Fruit fly (Drosophila melanogaster) whole organism, embryonic: ENCODE measurements around the gene Prosalpha6.

Experiments used
- Awh ChIP-seq: fragments of 200-800 bp; sonication (Bioruptor generic); IDR thresholded peaks from 2 replicates; pipeline ENCODE4, ENCODE4 v1.3.6; 2022; ENCODE audit warnings: missing biosample characterization, missing genetic modification characterization
- Bgb ChIP-seq: fragments of 200-800 bp; sonication (Bioruptor generic); IDR thresholded peaks from 2 replicates; pipeline ENCODE4 v1.3.6; 2022; ENCODE audit warnings: missing biosample characterization, missing genetic modification characterization; ENCODE audit not compliant: partially characterized antibody
- Blimp-1 ChIP-seq: fragments of 200-800 bp; sonication (Bioruptor generic); optimal IDR thresholded peaks from 3 replicates; lab custom pipeline; 2018; ENCODE audit warnings: missing biosample characterization, missing genetic modification characterization, mild to moderate bottlenecking, moderate library complexity, missing genetic modification reagents
- BtbVII ChIP-seq: fragments of 200-800 bp; sonication (Bioruptor generic); optimal IDR thresholded peaks from 3 replicates; lab custom pipeline; 2017; ENCODE audit warnings: missing biosample characterization, mild to moderate bottlenecking, missing genetic modification characterization
- CG10147 ChIP-seq: fragments of 200-800 bp; sonication (Bioruptor generic); optimal IDR thresholded peaks from 2 replicates; lab custom pipeline; 2019; ENCODE audit warnings: missing biosample characterization, mild to moderate bottlenecking, missing genetic modification characterization, moderate library complexity
- CG10462 ChIP-seq: fragments of 200-800 bp; sonication (Bioruptor generic); optimal IDR thresholded peaks from 2 replicates; lab custom pipeline; 2016; ENCODE audit warnings: missing biosample characterization, missing genetic modification characterization
- CG11456 ChIP-seq: fragments of 200-800 bp; sonication (Bioruptor generic); IDR thresholded peaks from 3 replicates; pipeline ENCODE4 v1.3.6; 2022; ENCODE audit warnings: missing biosample characterization, missing genetic modification characterization
- CG12071 ChIP-seq: fragments of 200-800 bp; sonication (Bioruptor generic); optimal IDR thresholded peaks from 3 replicates; lab custom pipeline; 2018; ENCODE audit warnings: missing biosample characterization, mild to moderate bottlenecking, missing genetic modification characterization
- CG15479 ChIP-seq: fragments of 200-800 bp; sonication (Bioruptor generic); optimal IDR thresholded peaks from 3 replicates; lab custom pipeline; 2019; ENCODE audit warnings: missing biosample characterization, mild to moderate bottlenecking, missing genetic modification characterization, moderate library complexity
- CG17359 ChIP-seq: fragments of 200-800 bp; sonication (Bioruptor generic); optimal IDR thresholded peaks from 3 replicates; lab custom pipeline; 2018; ENCODE audit warnings: missing biosample characterization, mild to moderate bottlenecking, missing genetic modification characterization, moderate library complexity
- CG17385 ChIP-seq: fragments of 200-800 bp; sonication (Bioruptor generic); optimal IDR thresholded peaks from 3 replicates; lab custom pipeline; 2018; ENCODE audit warnings: missing biosample characterization, mild to moderate bottlenecking, missing genetic modification characterization
- CG18262 ChIP-seq: fragments of 200-800 bp; optimal IDR thresholded peaks from 3 replicates; lab custom pipeline; 2019; ENCODE audit warnings: missing biosample characterization, mild to moderate bottlenecking, missing genetic modification characterization, moderate library complexity
- CG18764 ChIP-seq: fragments of 200-800 bp; sonication (Bioruptor generic); optimal IDR thresholded peaks from 3 replicates; lab custom pipeline; 2016; ENCODE audit warnings: missing biosample characterization, missing genetic modification characterization
- CG32772 ChIP-seq: fragments of 200-800 bp; sonication (Bioruptor generic); IDR thresholded peaks from 2 replicates; pipeline ENCODE4 v1.3.6; 2022; ENCODE audit warnings: missing biosample characterization, missing genetic modification characterization
- CG4360 ChIP-seq: fragments of 200-800 bp; sonication (Bioruptor generic); IDR thresholded peaks from 2 replicates; pipeline ENCODE4 v1.3.6; 2022; ENCODE audit warnings: missing biosample characterization, missing genetic modification characterization
- CG6254 ChIP-seq: fragments of 200-800 bp; sonication (Bioruptor generic); optimal IDR thresholded peaks from 3 replicates; lab custom pipeline; 2017; ENCODE audit warnings: mild to moderate bottlenecking, missing biosample characterization, missing genetic modification reagents, missing genetic modification characterization
- CG6689 ChIP-seq: fragments of 200-800 bp; sonication (Bioruptor generic); IDR thresholded peaks from 2 replicates; pipeline ENCODE4 v1.3.6; 2022; ENCODE audit warnings: missing biosample characterization, missing genetic modification characterization
- CG7372 ChIP-seq: fragments of 200-800 bp; sonication (Bioruptor generic); IDR thresholded peaks from 2 replicates; pipeline ENCODE4 v1.3.6; 2022; ENCODE audit warnings: missing biosample characterization, missing genetic modification characterization
- CG8765 ChIP-seq: fragments of 200-800 bp; sonication (Bioruptor generic); IDR thresholded peaks from 2 replicates; pipeline ENCODE4 v1.3.6; 2022; ENCODE audit warnings: missing biosample characterization, missing genetic modification characterization
- Ets97D ChIP-seq: fragments of 200-800 bp; sonication (Bioruptor generic); optimal IDR thresholded peaks from 3 replicates; lab custom pipeline; 2016; ENCODE audit warnings: missing biosample characterization, missing genetic modification characterization
- HLH4C ChIP-seq: fragments of 200-800 bp; sonication (Bioruptor generic); IDR thresholded peaks from 3 replicates; pipeline ENCODE4 v1.3.6; 2022; ENCODE audit warnings: missing biosample characterization, missing genetic modification characterization; ENCODE audit not compliant: partially characterized antibody
- Hmx ChIP-seq: fragments of 200-800 bp; sonication (Bioruptor generic); optimal IDR thresholded peaks from 2 replicates; lab custom pipeline; 2016; ENCODE audit warnings: missing biosample characterization, missing genetic modification characterization
- Oaz ChIP-seq: fragments of 200-800 bp; sonication (Bioruptor generic); IDR thresholded peaks from 2 replicates; pipeline ENCODE4 v1.3.6; 2022; ENCODE audit warnings: missing biosample characterization, missing genetic modification characterization
- Xrp1 ChIP-seq: fragments of 200-800 bp; sonication (Bioruptor generic); IDR thresholded peaks from 2 replicates; pipeline ENCODE4 v1.3.6; 2022; ENCODE audit warnings: missing biosample characterization, missing genetic modification characterization
- ato ChIP-seq: fragments of 200-800 bp; sonication (Bioruptor generic); IDR thresholded peaks from 2 replicates; pipeline ENCODE4 v1.3.6; 2022; ENCODE audit warnings: missing biosample characterization, missing genetic modification characterization; ENCODE audit not compliant: partially characterized antibody
- cg ChIP-seq: fragments of 200-800 bp; sonication (Bioruptor generic); optimal IDR thresholded peaks from 3 replicates; lab custom pipeline; 2019; ENCODE audit warnings: missing biosample characterization, mild to moderate bottlenecking, missing genetic modification characterization, moderate library complexity
- gro ChIP-seq: fragments of 200-800 bp; sonication (Bioruptor generic); optimal IDR thresholded peaks from 2 replicates; lab custom pipeline; 2016; ENCODE audit warnings: missing biosample characterization, missing genetic modification characterization
- lmd ChIP-seq: fragments of 200-800 bp; sonication (Bioruptor generic); IDR thresholded peaks from 2 replicates; pipeline ENCODE4 v1.3.6; 2022; ENCODE audit warnings: missing biosample characterization, missing genetic modification characterization
- luna ChIP-seq: fragments of 200-800 bp; sonication (Bioruptor generic); optimal IDR thresholded peaks from 2 replicates; lab custom pipeline; 2016; ENCODE audit warnings: missing biosample characterization, missing genetic modification characterization
- mirr ChIP-seq: fragments of 200-800 bp; sonication (Bioruptor generic); optimal IDR thresholded peaks from 3 replicates; lab custom pipeline; 2018; ENCODE audit warnings: missing biosample characterization, mild to moderate bottlenecking, missing genetic modification characterization
- onecut ChIP-seq: fragments of 200-800 bp; sonication (Bioruptor generic); IDR thresholded peaks from 2 replicates; pipeline ENCODE4 v1.3.6; 2022; ENCODE audit warnings: missing biosample characterization, missing genetic modification characterization
- p53 ChIP-seq: fragments of 200-800 bp; sonication (Bioruptor generic); optimal IDR thresholded peaks from 2 replicates; lab custom pipeline; 2016; ENCODE audit warnings: missing biosample characterization, missing genetic modification characterization
- run ChIP-seq: fragments of 200-800 bp; sonication (Bioruptor generic); optimal IDR thresholded peaks from 3 replicates; lab custom pipeline; 2018; ENCODE audit warnings: missing biosample characterization, mild to moderate bottlenecking, missing genetic modification characterization
- seq ChIP-seq: fragments of 200-800 bp; sonication (Bioruptor generic); IDR thresholded peaks from 2 replicates; pipeline ENCODE4 v1.3.6; 2022; ENCODE audit warnings: missing biosample characterization, missing genetic modification characterization
- sisA ChIP-seq: fragments of 200-800 bp; sonication (Bioruptor generic); IDR thresholded peaks from 2 replicates; pipeline ENCODE4 v1.3.6; 2022; ENCODE audit warnings: missing biosample characterization, missing genetic modification characterization
- slp2 ChIP-seq: fragments of 200-800 bp; sonication (Bioruptor generic); optimal IDR thresholded peaks from 2 replicates; lab custom pipeline; 2016; ENCODE audit warnings: missing biosample characterization, missing genetic modification characterization
- stc ChIP-seq: fragments of 200-800 bp; sonication (Bioruptor generic); IDR thresholded peaks from 2 replicates; pipeline ENCODE4 v1.3.6; 2022; ENCODE audit warnings: missing biosample characterization, missing genetic modification characterization
- stwl ChIP-seq: fragments of 200-800 bp; sonication (Bioruptor generic); optimal IDR thresholded peaks from 3 replicates; lab custom pipeline; 2018; ENCODE audit warnings: missing biosample characterization, mild to moderate bottlenecking, missing genetic modification characterization, moderate library complexity
- ttk ChIP-seq: fragments of 200-800 bp; sonication (Bioruptor generic); IDR thresholded peaks from 2 replicates; pipeline ENCODE4 v2.1.2; 2022; ENCODE audit warnings: missing biosample characterization, missing genetic modification characterization
- tx ChIP-seq: fragments of 200-800 bp; sonication (Bioruptor generic); optimal IDR thresholded peaks from 2 replicates; lab custom pipeline; 2016; ENCODE audit warnings: missing biosample characterization, missing genetic modification characterization
- unc-4 ChIP-seq: fragments of 200-800 bp; sonication (Bioruptor generic); IDR thresholded peaks from 2 replicates; pipeline ENCODE4 v1.3.6; 2022; ENCODE audit warnings: missing biosample characterization, missing genetic modification characterization; ENCODE audit not compliant: partially characterized antibody
- vvl ChIP-seq: fragments of 200-800 bp; sonication (Bioruptor generic); IDR thresholded peaks from 2 replicates; pipeline ENCODE4 v1.3.6; 2022; ENCODE audit warnings: missing biosample characterization, missing genetic modification characterization
- wor ChIP-seq: fragments of 200-800 bp; sonication (Bioruptor generic); IDR thresholded peaks from 2 replicates; pipeline ENCODE4 v1.3.6; 2022; ENCODE audit warnings: missing biosample characterization, missing genetic modification characterization
- zf30C ChIP-seq: fragments of 200-800 bp; sonication (Bioruptor generic); optimal IDR thresholded peaks from 3 replicates; lab custom pipeline; 2018; ENCODE audit warnings: missing biosample characterization, mild to moderate bottlenecking, missing genetic modification characterization

The Prosalpha6 gene

DNA sequence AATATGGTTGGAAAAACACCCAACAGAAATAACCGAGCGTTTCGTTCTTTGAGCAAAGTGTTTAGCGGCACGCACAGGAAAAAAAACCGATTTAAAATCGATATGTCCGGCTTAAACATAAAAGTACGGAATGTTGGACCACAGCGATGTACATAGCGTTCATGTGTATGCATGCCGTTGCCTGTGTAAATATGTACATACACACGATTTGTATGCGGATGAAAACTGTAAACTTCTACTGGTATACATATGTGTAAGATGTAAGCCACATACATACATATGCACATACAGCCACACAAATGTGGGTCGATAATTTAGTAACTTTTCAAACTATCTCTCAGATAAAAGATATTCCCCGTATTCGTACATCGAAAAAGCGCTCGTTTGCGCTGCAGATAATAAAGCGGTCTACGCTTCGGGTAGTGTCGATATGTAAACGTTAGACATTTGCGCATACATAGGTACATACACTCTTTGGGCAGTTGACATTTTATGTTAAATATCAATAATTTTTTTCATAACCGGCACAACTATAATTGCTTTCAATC is 28.6 kb downstream of the Prosalpha6 start (continued):
- TF ChIP-seq Xrp1 (GFP tag; lab: Robert Waterston, UW): peak; percentile 64
- TF ChIP-seq CG6689 (GFP tag; lab: Robert Waterston, UW): no peak
- TF ChIP-seq slp2 (GFP tag; lab: Kevin White, UChicago): no peak
- TF ChIP-seq luna: no peak
- no peak for TF ChIP-seq sisA (GFP tag; lab: Robert Waterston, UW)
- TF ChIP-seq CG18764 (GFP tag; lab: Kevin White, UChicago): no peak
- TF ChIP-seq Awh (GFP tag; lab: Robert Waterston, UW): no peak; the same call in 1 of the 2 replicates
- no peak for TF ChIP-seq stc (GFP tag; lab: Robert Waterston, UW)
- TF ChIP-seq Bgb (GFP tag; lab: Robert Waterston, UW): no peak
- TF ChIP-seq CG32772 (GFP tag; lab: Robert Waterston, UW): no peak
- TF ChIP-seq BtbVII (GFP tag; lab: Kevin White, UChicago): peak; percentile 60
- no peak for TF ChIP-seq CG17385 (GFP tag; lab: Kevin White, UChicago)
- no peak for TF ChIP-seq zf30C (GFP tag; lab: Kevin White, UChicago)
- TF ChIP-seq HLH4C (GFP tag; lab: Robert Waterston, UW): no peak
- no peak for TF ChIP-seq CG10147
- TF ChIP-seq CG7372 (GFP tag; lab: Robert Waterston, UW): no peak
- peak; percentile 79 for TF ChIP-seq cg (GFP tag; lab: Kevin White, UChicago)
- TF ChIP-seq CG17359: peak; percentile 34
- TF ChIP-seq CG8765: no peak
- TF ChIP-seq vvl (GFP tag; lab: Robert Waterston, UW): no peak
- TF ChIP-seq lmd (GFP tag; lab: Robert Waterston, UW): no peak
- no peak; the same call in 1 of the 2 replicates for TF ChIP-seq seq (GFP tag; lab: Robert Waterston, UW)
- no peak for TF ChIP-seq ato
- TF ChIP-seq onecut (GFP tag; lab: Robert Waterston, UW): peak; percentile 80
- no peak for TF ChIP-seq gro
- no peak for TF ChIP-seq unc-4 (GFP tag; lab: Robert Waterston, UW)
- no peak for TF ChIP-seq CG11456 (GFP tag; lab: Robert Waterston, UW)
- no peak for TF ChIP-seq Ets97D (GFP tag; lab: Kevin White, UChicago)
- TF ChIP-seq CG4360 (GFP tag; lab: Robert Waterston, UW): no peak
- TF ChIP-seq CG15479 (GFP tag; lab: Kevin White, UChicago): peak; percentile 81
- no peak for TF ChIP-seq CG10462 (GFP tag; lab: Kevin White, UChicago)
- peak; percentile 23 for TF ChIP-seq CG18262 (tag; lab: Kevin White, UChicago)
- no peak for TF ChIP-seq Hmx (GFP tag; lab: Kevin White, UChicago)
- no peak for TF ChIP-seq tx (GFP tag; lab: Kevin White, UChicago)
- no peak for TF ChIP-seq run (tag; lab: Kevin White, UChicago)
- no peak for TF ChIP-seq stwl (tag; lab: Kevin White, UChicago)
- no peak for TF ChIP-seq mirr (GFP tag; lab: Kevin White, UChicago)
- TF ChIP-seq Oaz: no peak
- TF ChIP-seq p53: peak; percentile 76
- no peak for TF ChIP-seq CG12071 (GFP tag; lab: Kevin White, UChicago)
- peak; percentile 11 for TF ChIP-seq CG6254 (GFP tag; lab: Kevin White, UChicago)
- TF ChIP-seq ttk (GFP tag; lab: Robert Waterston, UW): no peak
- no peak for TF ChIP-seq wor (GFP tag; lab: Robert Waterston, UW)
- no peak for TF ChIP-seq Blimp-1
